Fruit fly (Drosophila melanogaster): ENCODE data around the gene neo.

neo gene

dm6 chr3R:29798966-29799680, 19.8 kb upstream of the neo start, which contains the start of the genes Rnb and Drice:
Gene Rnb, minus strand, starts transcription at chr3R:29799354.
Gene Drice, plus strand, starts transcription at chr3R:29799658.
- TF ChIP-seq CG10631 (GFP tag; optimal IDR thresholded peaks at IDR 0.05) (no peak), CG16779 (tag; optimal IDR thresholded peaks at IDR 0.05) (no peak), acj6 (GFP tag; optimal IDR thresholded peaks at IDR 0.05) (peak; percentile 30), CG34406 (GFP tag; optimal IDR thresholded peaks at IDR 0.05) (peak; percentile 8), CG15336 (GFP tag; IDR thresholded peaks at IDR 0.05) (no peak), Sox102F (GFP tag; optimal IDR thresholded peaks at IDR 0.05) (no peak), OdsH (GFP tag; optimal IDR thresholded peaks at IDR 0.05) (no peak), CG11762 (GFP tag; optimal IDR thresholded peaks at IDR 0.05; ENCODE audit: insufficient read depth) (no peak), ss (GFP tag; optimal IDR thresholded peaks at IDR 0.05) (peak in 1 of 2 experiments; percentile 27), spab (GFP tag; optimal IDR thresholded peaks at IDR 0.05) (no peak), Met (GFP tag; optimal IDR thresholded peaks at IDR 0.05) (no peak), CG8119 (GFP tag; IDR thresholded peaks at IDR 0.05) (no peak), Hr38 (GFP tag; optimal IDR thresholded peaks at IDR 0.05) (no peak), Hr39 (GFP tag; optimal IDR thresholded peaks at IDR 0.05) (no peak), CG4318 (GFP tag; optimal IDR thresholded peaks at IDR 0.05) (no peak), eg (GFP tag; IDR thresholded peaks at IDR 0.05) (0 out of 3 replicates have a peak, but pooled peaks have one; percentile 18), CG1621 (tag; optimal IDR thresholded peaks at IDR 0.05) (no peak), dac (GFP tag; optimal IDR thresholded peaks at IDR 0.05) (no peak), Smox (GFP tag; optimal IDR thresholded peaks at IDR 0.05) (peak; percentile 53), CG9139 (GFP tag; optimal IDR thresholded peaks at IDR 0.05) (no peak), CG10669 (GFP tag; optimal IDR thresholded peaks at IDR 0.05) (no peak), Sox15 (GFP tag; optimal IDR thresholded peaks at IDR 0.05) (no peak), Blimp-1 (GFP tag; optimal IDR thresholded peaks at IDR 0.05) (no peak), Eip93F (GFP tag; optimal IDR thresholded peaks at IDR 0.05) (no peak), svp (GFP tag) (peak; percentile 70), fkh (GFP tag; optimal IDR thresholded peaks at IDR 0.05) (peak; percentile 99), pdm3 (GFP tag; optimal IDR thresholded peaks at IDR 0.05) (no peak), cyc (GFP tag; optimal IDR thresholded peaks at IDR 0.05) (peak; percentile 26), achi (GFP tag; optimal IDR thresholded peaks at IDR 0.05) (no peak), Ets21C (GFP tag; optimal IDR thresholded peaks at IDR 0.05) (no peak), Eip75B (GFP tag; optimal IDR thresholded peaks at IDR 0.05) (no peak), dsx (GFP tag; optimal IDR thresholded peaks at IDR 0.05; ENCODE audit: poor library complexity, severe bottlenecking) (peak; percentile 64), net (GFP tag; optimal IDR thresholded peaks at IDR 0.05) (no peak), CG3919 (GFP tag; optimal IDR thresholded peaks at IDR 0.05) (no peak), CG11294 (GFP tag; IDR thresholded peaks at IDR 0.05) (no peak), CG6276 (GFP tag; optimal IDR thresholded peaks at IDR 0.05) (no peak), CG8632 (GFP tag; optimal IDR thresholded peaks at IDR 0.05) (no peak), CG32006 (GFP tag; optimal IDR thresholded peaks at IDR 0.05) (no peak), Ets96B (tag; optimal IDR thresholded peaks at IDR 0.05) (peak; percentile 45), CG11902 (GFP tag; optimal IDR thresholded peaks at IDR 0.05) (peak; percentile 6), CG6792 (GFP tag; optimal IDR thresholded peaks at IDR 0.05) (no peak), Hr4 (GFP tag; optimal IDR thresholded peaks at IDR 0.05) (no peak), Lpt (GFP tag; optimal IDR thresholded peaks at IDR 0.05) (no peak), CG3032 (tag; optimal IDR thresholded peaks at IDR 0.05) (peak; percentile 46), CG6808 (GFP tag; optimal IDR thresholded peaks at IDR 0.05) (no peak), Eip78C (GFP tag) (peak; percentile 87), fd85E (GFP tag; optimal IDR thresholded peaks at IDR 0.05) (no peak), lz (GFP tag; optimal IDR thresholded peaks at IDR 0.05) (peak; percentile 48), CG31627 (GFP tag; optimal IDR thresholded peaks at IDR 0.05) (peak; percentile 32), CG7368 (GFP tag; optimal IDR thresholded peaks at IDR 0.05) (no peak), esn (GFP tag; optimal IDR thresholded peaks at IDR 0.05) (peak; percentile 65), Sox14 (GFP tag; optimal IDR thresholded peaks at IDR 0.05) (peak; percentile 88)
